Worm (Caenorhabditis elegans) whole organism, L2 larva: ENCODE measurements around the gene flp-6.

Experiments
- C34F6.9 ChIP-seq: fragments of 150-350 bp; optimal IDR thresholded peaks from 2 replicates; lab custom pipeline; 2014; ENCODE audit warnings: missing biosample characterization, missing genetic modification characterization
- F13H6.1 ChIP-seq: sonication (generic microtip); optimal IDR thresholded peaks from 2 replicates; lab custom pipeline; 2016; ENCODE audit warnings: missing genetic modification characterization, missing compliant biosample characterization
- R02D3.7 ChIP-seq: fragments of 150-350 bp; optimal IDR thresholded peaks from 2 replicates; lab custom pipeline; 2014; ENCODE audit warnings: missing biosample characterization, missing genetic modification characterization
- Y55F3AM.14 ChIP-seq: fragments of 200-800 bp; sonication (Bioruptor generic); optimal IDR thresholded peaks from 2 replicates; lab custom pipeline; 2018; ENCODE audit warnings: mild to moderate bottlenecking, missing genetic modification characterization, missing compliant biosample characterization
- ZK546.5 ChIP-seq: sonication (generic microtip); optimal IDR thresholded peaks from 2 replicates; lab custom pipeline; 2017; ENCODE audit warnings: missing biosample characterization, missing genetic modification characterization
- aly-2 ChIP-seq: fragments of 150-350 bp; optimal IDR thresholded peaks from 2 replicates; lab custom pipeline; 2014; ENCODE audit warnings: missing biosample characterization, missing genetic modification characterization
- blmp-1 ChIP-seq: sonication (generic microtip); optimal IDR thresholded peaks from 2 replicates; lab custom pipeline; 2017; ENCODE audit warnings: missing genetic modification characterization, mild to moderate bottlenecking, missing compliant biosample characterization, antibody characterized with exemption, moderate library complexity; ENCODE audit not compliant: insufficient read depth
- ceh-16 ChIP-seq: fragments of 150-350 bp; optimal IDR thresholded peaks from 2 replicates; lab custom pipeline; 2014; ENCODE audit warnings: missing biosample characterization, missing genetic modification characterization
- crh-2 ChIP-seq: sonication (generic microtip); optimal IDR thresholded peaks from 2 replicates; lab custom pipeline; 2017; ENCODE audit warnings: missing biosample characterization, missing genetic modification characterization
- dmd-4 ChIP-seq: sonication (generic microtip); optimal IDR thresholded peaks from 2 replicates; lab custom pipeline; 2017; ENCODE audit warnings: missing biosample characterization, missing genetic modification characterization
- egl-27 ChIP-seq: sonication (generic microtip); optimal IDR thresholded peaks from 3 replicates; lab custom pipeline; 2017; ENCODE audit warnings: missing biosample characterization, missing genetic modification reagents, missing genetic modification characterization
- elt-1 ChIP-seq: fragments of 150-350 bp; optimal IDR thresholded peaks from 2 replicates; lab custom pipeline; 2014; ENCODE audit warnings: missing biosample characterization, missing genetic modification characterization
- elt-3 ChIP-seq: sonication (generic microtip); optimal IDR thresholded peaks from 2 replicates; lab custom pipeline; 2017; ENCODE audit warnings: missing biosample characterization, missing genetic modification characterization
- fos-1 ChIP-seq: fragments of 150-350 bp; optimal IDR thresholded peaks from 2 replicates; lab custom pipeline; 2014; ENCODE audit warnings: missing biosample characterization, missing genetic modification characterization
- gmeb-1 ChIP-seq: fragments of 150-350 bp; optimal IDR thresholded peaks from 2 replicates; lab custom pipeline; 2014; ENCODE audit warnings: missing biosample characterization, missing genetic modification characterization
- lin-39 ChIP-seq: fragments of 150-350 bp; optimal IDR thresholded peaks from 2 replicates; lab custom pipeline; 2014; ENCODE audit warnings: missing biosample characterization, missing genetic modification reagents, missing genetic modification characterization
- lsy-2 ChIP-seq, 2 experiments: fragments of 150-350 bp in 1 of 2; sonication (generic microtip) in 1 of 2; optimal IDR thresholded peaks; 2 replicates each; lab custom pipeline; 2014 to 2017; ENCODE audit warnings: missing biosample characterization in 2 of 2, missing genetic modification characterization in 2 of 2
- mab-5 ChIP-seq: fragments of 150-350 bp; optimal IDR thresholded peaks from 2 replicates; lab custom pipeline; 2014; ENCODE audit warnings: missing biosample characterization, missing genetic modification characterization
- mbf-1 ChIP-seq: sonication (generic microtip); optimal IDR thresholded peaks from 2 replicates; lab custom pipeline; 2017; ENCODE audit warnings: missing biosample characterization, missing genetic modification characterization
- mdl-1 ChIP-seq, 2 experiments: fragments of 150-350 bp in 1 of 2; sonication (generic microtip) in 1 of 2; optimal IDR thresholded peaks; 2 replicates each; lab custom pipeline; 2017; ENCODE audit warnings: missing biosample characterization in 2 of 2, missing genetic modification characterization in 2 of 2
- nhr-12 ChIP-seq: fragments of 150-350 bp; optimal IDR thresholded peaks from 2 replicates; lab custom pipeline; 2014; ENCODE audit warnings: missing biosample characterization, missing genetic modification characterization
- nhr-129 ChIP-seq: fragments of 150-350 bp; optimal IDR thresholded peaks from 2 replicates; lab custom pipeline; 2014; ENCODE audit warnings: missing biosample characterization, missing genetic modification characterization
- nhr-21 ChIP-seq: fragments of 150-350 bp; optimal IDR thresholded peaks from 2 replicates; lab custom pipeline; 2014; ENCODE audit warnings: missing biosample characterization, missing genetic modification characterization
- nhr-237 ChIP-seq: fragments of 150-350 bp; optimal IDR thresholded peaks from 2 replicates; lab custom pipeline; 2014; ENCODE audit warnings: missing biosample characterization, missing genetic modification characterization
- nhr-25 ChIP-seq: fragments of 150-350 bp; sonication (generic microtip); optimal IDR thresholded peaks from 3 replicates; lab custom pipeline; 2014; ENCODE audit warnings: missing biosample characterization, missing genetic modification characterization
- nhr-6 ChIP-seq: fragments of 150-350 bp; optimal IDR thresholded peaks from 2 replicates; lab custom pipeline; 2014; ENCODE audit warnings: missing biosample characterization, missing genetic modification characterization
- nhr-77 ChIP-seq: fragments of 150-350 bp; optimal IDR thresholded peaks from 2 replicates; lab custom pipeline; 2014; ENCODE audit warnings: missing biosample characterization, missing genetic modification characterization
- peb-1 ChIP-seq: fragments of 150-350 bp; optimal IDR thresholded peaks from 2 replicates; lab custom pipeline; 2014; ENCODE audit warnings: missing biosample characterization, missing genetic modification characterization
- sem-4 ChIP-seq: fragments of 150-350 bp; optimal IDR thresholded peaks from 2 replicates; lab custom pipeline; 2014; ENCODE audit warnings: missing biosample characterization, missing genetic modification reagents, missing genetic modification characterization
- skn-1 ChIP-seq: sonication (generic microtip); optimal IDR thresholded peaks from 2 replicates; lab custom pipeline; 2017; ENCODE audit warnings: missing biosample characterization, missing genetic modification characterization
- sma-3 ChIP-seq: sonication (generic microtip); optimal IDR thresholded peaks from 2 replicates; lab custom pipeline; 2016; ENCODE audit warnings: missing genetic modification reagents, missing genetic modification characterization, missing compliant biosample characterization
- sma-9 ChIP-seq, 2 experiments: fragments of 150-350 bp in 1 of 2; sonication (generic microtip) in 1 of 2; optimal IDR thresholded peaks; 2 replicates each; lab custom pipeline; 2014 to 2016; ENCODE audit warnings: missing genetic modification characterization in 2 of 2, mild to moderate bottlenecking in 1 of 2, missing biosample characterization in 1 of 2, missing compliant biosample characterization in 1 of 2, missing genetic modification reagents in 1 of 2, moderate library complexity in 1 of 2
- snpc-4 ChIP-seq: fragments of 150-350 bp; optimal IDR thresholded peaks from 2 replicates; lab custom pipeline; 2014; ENCODE audit warnings: missing biosample characterization, missing genetic modification characterization
- unc-39 ChIP-seq: fragments of 150-350 bp; optimal IDR thresholded peaks from 2 replicates; lab custom pipeline; 2014; ENCODE audit warnings: missing biosample characterization, missing genetic modification characterization
- unc-55 ChIP-seq: fragments of 150-350 bp; sonication (generic microtip); optimal IDR thresholded peaks from 3 replicates; lab custom pipeline; 2014; ENCODE audit warnings: missing biosample characterization, missing genetic modification reagents, missing genetic modification characterization
- unc-62 ChIP-seq: fragments of 150-350 bp; optimal IDR thresholded peaks from 2 replicates; lab custom pipeline; 2014; ENCODE audit warnings: missing biosample characterization, missing genetic modification reagents, missing genetic modification characterization
- zag-1 ChIP-seq: fragments of 150-350 bp; optimal IDR thresholded peaks from 2 replicates; lab custom pipeline; 2014; ENCODE audit warnings: missing biosample characterization, missing genetic modification characterization
- ztf-1 ChIP-seq: fragments of 200-800 bp; sonication (Bioruptor generic); conservative IDR thresholded peaks from 2 replicates; pipeline ENCODE4 v1.3.6; 2022; ENCODE audit warnings: missing genetic modification characterization, missing compliant biosample characterization

Gene flp-6

DNA sequence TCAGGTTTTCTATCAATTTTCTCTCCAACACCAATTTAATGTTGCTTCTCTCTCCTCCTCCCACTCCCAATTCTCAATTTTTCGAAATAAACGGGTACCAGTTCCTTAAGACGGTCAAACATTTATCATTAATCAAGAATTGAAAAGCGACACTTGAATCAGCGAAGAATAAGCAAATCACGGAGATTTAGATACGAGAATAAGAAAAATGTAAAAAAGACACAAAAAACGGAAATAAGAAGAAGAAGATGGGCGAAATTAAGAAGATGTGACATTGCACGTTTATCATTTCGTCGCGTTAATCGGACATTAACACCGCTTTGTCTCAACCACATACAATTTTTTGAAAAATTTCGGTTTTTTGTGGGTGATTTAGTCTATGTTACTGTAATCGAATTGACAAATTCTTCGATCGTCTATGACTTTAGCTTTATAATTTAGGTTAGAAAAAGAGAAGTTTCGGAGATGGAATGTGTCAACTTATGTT is 32.7 kb downstream of the flp-6 start, which contains the start of gene haao-1:
haao-1 (plus strand) TSS at position 437 of the 487 bp plus-strand sequence.
- TF ChIP-seq nhr-237 (tag; lab: Kevin White, UChicago) (no peak), aly-2 (tag; lab: Kevin White, UChicago) (no peak), skn-1 (no peak), crh-2 (no peak)

ce11 chrV:9506931-9507330 is 35.2 kb downstream of the flp-6 start:
- TF ChIP-seq sma-9 (GFP tag; optimal IDR thresholded peaks at IDR 0.05; lab: Kevin White, UChicago) (peak; percentile 30), sma-9 (tag; optimal IDR thresholded peaks at IDR 0.05; lab: Kevin White, UChicago) (no peak), unc-39 (tag; lab: Kevin White, UChicago) (no peak), crh-2 (peak; percentile 10), mdl-1 (tag; optimal IDR thresholded peaks at IDR 0.05; lab: Kevin White, UChicago) (peak in 1 of 2 experiments; percentile 13), nhr-21 (tag; lab: Kevin White, UChicago) (no peak), fos-1 (tag; lab: Kevin White, UChicago) (peak; percentile 78)

- TF ChIP-seq C34F6.9 (tag; lab: Kevin White, UChicago) (no peak), mdl-1 (tag; optimal IDR thresholded peaks at IDR 0.05; lab: Kevin White, UChicago) (no peak), fos-1 (tag; lab: Kevin White, UChicago) (peak; percentile 17)
Measured at ce11 chrV:9507742-9508141, 36.0 kb downstream of the flp-6 start, which contains the start of gene acs-14. Gene acs-14, plus strand, starts transcription at chrV:9508132.

DNA sequence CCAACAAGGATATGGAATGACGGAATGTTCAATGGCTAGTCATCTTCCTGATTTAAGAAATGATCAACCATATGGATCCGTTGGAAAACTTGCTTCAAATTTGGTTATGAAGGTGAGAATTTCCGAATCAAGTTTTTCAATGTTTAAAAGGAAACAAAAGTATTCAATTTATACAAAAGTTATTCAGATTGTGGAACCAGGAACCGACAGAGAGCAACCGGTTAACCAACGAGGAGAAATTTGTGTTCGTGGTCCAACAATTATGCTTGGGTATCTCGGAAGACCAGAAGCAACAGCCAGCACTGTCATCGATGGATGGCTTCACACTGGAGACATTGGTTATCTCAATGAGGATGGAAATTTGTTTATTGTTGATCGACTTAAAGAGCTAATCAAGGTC is 37.8 kb downstream of the flp-6 start:
- TF ChIP-seq sem-4 (tag; lab: Kevin White, UChicago) (no peak), mbf-1 (tag; lab: Kevin White, UChicago) (no peak), elt-1 (tag; lab: Kevin White, UChicago) (no peak), lin-39 (tag; lab: Kevin White, UChicago) (no peak), C34F6.9 (tag; lab: Kevin White, UChicago) (no peak), mab-5 (tag; lab: Kevin White, UChicago) (no peak), nhr-77 (tag; lab: Kevin White, UChicago) (no peak), gmeb-1 (tag; lab: Kevin White, UChicago) (no peak), egl-27 (tag; lab: Kevin White, UChicago) (no peak), nhr-6 (tag; lab: Kevin White, UChicago) (no peak), Y55F3AM.14 (GFP tag; lab: Kevin White, UChicago) (no peak), nhr-12 (tag; lab: Kevin White, UChicago) (no peak)

DNA sequence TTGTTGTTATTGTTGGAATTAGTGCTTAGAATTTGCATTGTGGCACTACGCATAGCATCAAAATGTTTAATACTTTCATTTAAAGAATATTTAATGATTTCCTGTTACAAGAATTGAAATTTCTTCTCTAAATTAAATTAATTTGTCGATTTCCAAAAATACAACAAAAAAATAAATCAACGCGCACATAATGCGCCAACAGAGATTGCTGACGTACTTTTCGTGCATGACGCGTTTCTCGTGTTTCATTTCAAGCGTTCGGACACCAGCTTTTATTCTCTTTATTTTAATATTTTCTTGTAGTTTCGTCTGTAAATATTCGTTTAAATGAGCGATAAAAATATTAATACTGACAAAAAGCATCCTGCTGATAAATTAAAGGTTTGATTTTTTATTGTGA is 41.8 kb downstream of the flp-6 start, which contains the start of gene eif-2Bdelta:
eif-2Bdelta (plus strand) TSS at position 235 of the 400 bp plus-strand sequence.
- TF ChIP-seq ceh-16, result no peak
- TF ChIP-seq unc-62 (GFP tag; lab: Kevin White, UChicago), result no peak
- TF ChIP-seq blmp-1 (tag; lab: Kevin White, UChicago), result no peak
- peak; percentile 68 to 80 for TF ChIP-seq lsy-2 (tag; optimal IDR thresholded peaks at IDR 0.05; lab: Kevin White, UChicago)
- TF ChIP-seq nhr-6 (tag; lab: Kevin White, UChicago), result no peak
- TF ChIP-seq dmd-4 (tag; lab: Kevin White, UChicago), result no peak
- TF ChIP-seq nhr-129, result no peak
- TF ChIP-seq mab-5 (tag; lab: Kevin White, UChicago), result peak; percentile 58
- TF ChIP-seq zag-1 (tag; lab: Kevin White, UChicago), result no peak
- TF ChIP-seq elt-3 (tag; lab: Kevin White, UChicago), result no peak
- no peak for TF ChIP-seq egl-27 (tag; lab: Kevin White, UChicago)
- peak; percentile 46 for TF ChIP-seq sma-3
- no peak for TF ChIP-seq aly-2 (tag; lab: Kevin White, UChicago)
- peak; percentile 73 for TF ChIP-seq gmeb-1 (tag; lab: Kevin White, UChicago)
- TF ChIP-seq mbf-1 (tag; lab: Kevin White, UChicago), result no peak
- TF ChIP-seq nhr-25 (tag; lab: Kevin White, UChicago), result peak; percentile 39
- no peak for TF ChIP-seq R02D3.7 (tag; lab: Kevin White, UChicago)
- TF ChIP-seq sma-9 (GFP tag; optimal IDR thresholded peaks at IDR 0.05; lab: Kevin White, UChicago), result peak; percentile 74
- TF ChIP-seq sma-9 (tag; optimal IDR thresholded peaks at IDR 0.05; lab: Kevin White, UChicago), result no peak
- no peak for TF ChIP-seq elt-1 (tag; lab: Kevin White, UChicago)
- peak; percentile 51 for TF ChIP-seq snpc-4 (tag; lab: Kevin White, UChicago)
- peak; percentile 38 for TF ChIP-seq F13H6.1 (tag; lab: Kevin White, UChicago)
- TF ChIP-seq Y55F3AM.14 (GFP tag; lab: Kevin White, UChicago), result no peak
- TF ChIP-seq unc-55 (GFP tag; lab: Kevin White, UChicago), result no peak
- no peak for TF ChIP-seq mdl-1 (tag; optimal IDR thresholded peaks at IDR 0.05; lab: Kevin White, UChicago)
- no peak for TF ChIP-seq fos-1 (tag; lab: Kevin White, UChicago)
- no peak for TF ChIP-seq unc-39 (tag; lab: Kevin White, UChicago)
- peak; percentile 82 for TF ChIP-seq C34F6.9 (tag; lab: Kevin White, UChicago)
- TF ChIP-seq crh-2, result peak; percentile 10
- no peak for TF ChIP-seq skn-1
- TF ChIP-seq peb-1, result no peak
- TF ChIP-seq ZK546.5 (tag; lab: Kevin White, UChicago), result no peak
- TF ChIP-seq sem-4 (tag; lab: Kevin White, UChicago), result no peak
- no peak for TF ChIP-seq ztf-1 (GFP tag; lab: Robert Waterston, UW)
